Comparison of ENCODE assay signal across 5 worm cellular contexts in genomic region chrV:14366487-14366962, ce11.
TF ChIP-seq lines count a peak whose summit lies in the region.

No protein-coding gene starts in this region.

TF ChIP-seq in whole organism, L1 larva, 84 proteins besides CTCF, POLR2A, EP300 and RAD21 (continued from another document):
- TF ChIP-seq unc-86 (tag; optimal IDR thresholded peaks at IDR 0.05; lab: Kevin White, UChicago) (no peak), vab-15 (tag; optimal IDR thresholded peaks at IDR 0.05; lab: Kevin White, UChicago) (no peak), ztf-4 (tag; optimal IDR thresholded peaks at IDR 0.05; lab: Kevin White, UChicago) (no peak), fkh-8 (tag; optimal IDR thresholded peaks at IDR 0.05; lab: Kevin White, UChicago) (peak; percentile 7), nhr-20 (tag; optimal IDR thresholded peaks at IDR 0.05; lab: Kevin White, UChicago) (no peak), rnt-1 (tag; optimal IDR thresholded peaks at IDR 0.05; lab: Kevin White, UChicago) (no peak), ama-1 (optimal IDR thresholded peaks at IDR 0.05; lab: Kevin White, UChicago) (no peak), C04F5.9 (tag; optimal IDR thresholded peaks at IDR 0.05; lab: Kevin White, UChicago) (no peak), nhr-71 (tag; optimal IDR thresholded peaks at IDR 0.05; lab: Kevin White, UChicago) (no peak), ztf-11 (tag; optimal IDR thresholded peaks at IDR 0.05; lab: Kevin White, UChicago) (no peak), nhr-47 (tag; optimal IDR thresholded peaks at IDR 0.05; lab: Kevin White, UChicago) (peak; percentile 31), egl-13 (tag; optimal IDR thresholded peaks at IDR 0.05; lab: Kevin White, UChicago) (no peak), lir-3 (tag; optimal IDR thresholded peaks at IDR 0.05; lab: Kevin White, UChicago; ENCODE audit: poor library complexity) (no peak), sox-4 (tag; optimal IDR thresholded peaks at IDR 0.05; lab: Kevin White, UChicago) (no peak), alr-1 (tag; optimal IDR thresholded peaks at IDR 0.05; lab: Kevin White, UChicago; ENCODE audit: borderline replicate concordance) (no peak), pax-3 (tag; optimal IDR thresholded peaks at IDR 0.05; lab: Kevin White, UChicago) (peak; percentile 41)

TF ChIP-seq in whole organism, L2 larva, 48 proteins besides CTCF, POLR2A, EP300 and RAD21 (continued from another document and continues in another):
- TF ChIP-seq lin-11 (tag; optimal IDR thresholded peaks at IDR 0.05; lab: Kevin White, UChicago) (peak; percentile 33), lin-39 (tag; optimal IDR thresholded peaks at IDR 0.05; lab: Kevin White, UChicago) (no peak), unc-62 (GFP tag; optimal IDR thresholded peaks at IDR 0.05; lab: Kevin White, UChicago) (peak; percentile 72), ztf-11 (tag; optimal IDR thresholded peaks at IDR 0.05; lab: Kevin White, UChicago) (no peak), nhr-6 (tag; optimal IDR thresholded peaks at IDR 0.05; lab: Kevin White, UChicago) (no peak), nhr-10 (tag; optimal IDR thresholded peaks at IDR 0.05; lab: Kevin White, UChicago) (no peak), lin-13 (GFP tag; optimal IDR thresholded peaks at IDR 0.05; lab: Kevin White, UChicago) (peak; percentile 57), fos-1 (tag; optimal IDR thresholded peaks at IDR 0.05; lab: Kevin White, UChicago) (peak; percentile 76), Y55F3AM.14 (GFP tag; optimal IDR thresholded peaks at IDR 0.05; lab: Kevin White, UChicago) (peak; percentile 87), nhr-25 (tag; optimal IDR thresholded peaks at IDR 0.05; lab: Kevin White, UChicago) (no peak), unc-39 (tag; optimal IDR thresholded peaks at IDR 0.05; lab: Kevin White, UChicago) (no peak), nhr-77 (tag; optimal IDR thresholded peaks at IDR 0.05; lab: Kevin White, UChicago) (peak; percentile 58), mdl-1 (tag; optimal IDR thresholded peaks at IDR 0.05; lab: Kevin White, UChicago) (peak; percentile 39 to 59), mab-5 (tag; optimal IDR thresholded peaks at IDR 0.05; lab: Kevin White, UChicago) (no peak), ceh-82 (tag; optimal IDR thresholded peaks at IDR 0.05; lab: Kevin White, UChicago) (peak; percentile 34), F13H6.1 (tag; optimal IDR thresholded peaks at IDR 0.05; lab: Kevin White, UChicago) (peak; percentile 86), sem-4 (tag; optimal IDR thresholded peaks at IDR 0.05; lab: Kevin White, UChicago) (peak; percentile 69), nhr-23 (tag; optimal IDR thresholded peaks at IDR 0.05; lab: Kevin White, UChicago) (no peak), nhr-12 (tag; optimal IDR thresholded peaks at IDR 0.05; lab: Kevin White, UChicago) (no peak), nhr-11 (tag; optimal IDR thresholded peaks at IDR 0.05; lab: Kevin White, UChicago) (no peak), skn-1 (tag; optimal IDR thresholded peaks at IDR 0.05; lab: Kevin White, UChicago) (no peak), nhr-21 (tag; optimal IDR thresholded peaks at IDR 0.05; lab: Kevin White, UChicago) (peak; percentile 85), zag-1 (tag; optimal IDR thresholded peaks at IDR 0.05; lab: Kevin White, UChicago) (peak; percentile 82), C34F6.9 (tag; optimal IDR thresholded peaks at IDR 0.05; lab: Kevin White, UChicago) (peak; percentile 52), ceh-16 (tag; optimal IDR thresholded peaks at IDR 0.05; lab: Kevin White, UChicago) (no peak), egl-27 (tag; optimal IDR thresholded peaks at IDR 0.05; lab: Kevin White, UChicago) (peak; percentile 55), lsy-2 (tag; optimal IDR thresholded peaks at IDR 0.05; lab: Kevin White, UChicago) (peak in 1 of 2 experiments; percentile 78), crh-2 (tag; optimal IDR thresholded peaks at IDR 0.05; lab: Kevin White, UChicago) (peak; percentile 44), mbf-1 (tag; optimal IDR thresholded peaks at IDR 0.05; lab: Kevin White, UChicago) (no peak), nhr-237 (tag; optimal IDR thresholded peaks at IDR 0.05; lab: Kevin White, UChicago) (no peak), aly-2 (tag; optimal IDR thresholded peaks at IDR 0.05; lab: Kevin White, UChicago) (no peak)

TF ChIP-seq in whole organism, L3 larva, 47 proteins besides CTCF, POLR2A, EP300 and RAD21 (continued from another document):
- TF ChIP-seq fkh-2 (tag; optimal IDR thresholded peaks at IDR 0.05; lab: Kevin White, UChicago) (peak; percentile 63), pqm-1 (tag; optimal IDR thresholded peaks at IDR 0.05; lab: Kevin White, UChicago) (peak; percentile 39), nhr-25 (tag; optimal IDR thresholded peaks at IDR 0.05; lab: Kevin White, UChicago) (peak; percentile 77), lin-39 (tag; optimal IDR thresholded peaks at IDR 0.05; lab: Kevin White, UChicago) (peak; percentile 82), skn-1 (tag; optimal IDR thresholded peaks at IDR 0.05; lab: Kevin White, UChicago) (peak; percentile 63), tbx-2 (tag; optimal IDR thresholded peaks at IDR 0.05; lab: Kevin White, UChicago) (peak; percentile 88), elt-1 (tag; optimal IDR thresholded peaks at IDR 0.05; lab: Kevin White, UChicago) (peak; percentile 22), ceh-28 (tag; optimal IDR thresholded peaks at IDR 0.05; lab: Kevin White, UChicago) (peak; percentile 72), jun-1 (tag; optimal IDR thresholded peaks at IDR 0.05; lab: Kevin White, UChicago) (peak; percentile 15), fos-1 (tag; optimal IDR thresholded peaks at IDR 0.05; lab: Kevin White, UChicago) (peak; percentile 82), nhr-23 (tag; optimal IDR thresholded peaks at IDR 0.05; lab: Kevin White, UChicago) (peak; percentile 90), nfya-1 (tag; optimal IDR thresholded peaks at IDR 0.05; lab: Kevin White, UChicago; ENCODE audit: insufficient read depth) (peak; percentile 95), ztf-11 (tag; optimal IDR thresholded peaks at IDR 0.05; lab: Kevin White, UChicago) (peak; percentile 38), nhr-12 (tag; optimal IDR thresholded peaks at IDR 0.05; lab: Kevin White, UChicago) (no peak), nhr-76 (tag; optimal IDR thresholded peaks at IDR 0.05; lab: Kevin White, UChicago) (no peak), nhr-11 (tag; optimal IDR thresholded peaks at IDR 0.05; lab: Kevin White, UChicago) (no peak), ceh-16 (tag; optimal IDR thresholded peaks at IDR 0.05; lab: Kevin White, UChicago) (no peak), daf-12 (tag; optimal IDR thresholded peaks at IDR 0.05; lab: Kevin White, UChicago) (peak; percentile 99), ceh-82 (tag; optimal IDR thresholded peaks at IDR 0.05; lab: Kevin White, UChicago) (peak; percentile 72), aly-2 (tag; optimal IDR thresholded peaks at IDR 0.05; lab: Kevin White, UChicago) (no peak)

TF ChIP-seq in whole organism, L4 larva, 104 proteins besides CTCF, POLR2A, EP300 and RAD21 (continued from another document and continues in another):
- no peak for TF ChIP-seq unc-39 (tag; optimal IDR thresholded peaks at IDR 0.05; lab: Kevin White, UChicago)
- TF ChIP-seq lim-7 (GFP tag; IDR thresholded peaks at IDR 0.05; lab: Robert Waterston, UW): no peak
- peak; percentile 44 for TF ChIP-seq dpl-1 (GFP tag; optimal IDR thresholded peaks at IDR 0.05; lab: Kevin White, UChicago)
- TF ChIP-seq spr-1 (tag; optimal IDR thresholded peaks at IDR 0.05; lab: Kevin White, UChicago): peak; percentile 70
- no peak for TF ChIP-seq dmd-9 (GFP tag; IDR thresholded peaks at IDR 0.05; lab: Robert Waterston, UW)
- peak; percentile 96 for TF ChIP-seq aha-1 (tag; lab: Kevin White, UChicago)
- no peak for TF ChIP-seq fos-1 (tag; optimal IDR thresholded peaks at IDR 0.05; lab: Kevin White, UChicago)
- peak; percentile 27 for TF ChIP-seq duxl-1 (tag; optimal IDR thresholded peaks at IDR 0.05; lab: Kevin White, UChicago; ENCODE audit: poor library complexity)
- peak; percentile 45 for TF ChIP-seq lir-3 (tag; optimal IDR thresholded peaks at IDR 0.05; lab: Kevin White, UChicago)
- no peak for TF ChIP-seq unc-130 (GFP tag; optimal IDR thresholded peaks at IDR 0.05; lab: Kevin White, UChicago)
- TF ChIP-seq F10B5.3 (tag; optimal IDR thresholded peaks at IDR 0.05; lab: Kevin White, UChicago): peak; percentile 25
- peak; percentile 81 for TF ChIP-seq dve-1 (tag; optimal IDR thresholded peaks at IDR 0.05; lab: Kevin White, UChicago; ENCODE audit: insufficient read depth)
- no peak for TF ChIP-seq zag-1 (tag; optimal IDR thresholded peaks at IDR 0.05; lab: Kevin White, UChicago)
- no peak for TF ChIP-seq lin-29 (GFP tag; IDR thresholded peaks at IDR 0.05; lab: Robert Waterston, UW)
- no peak for TF ChIP-seq cey-2 (tag; optimal IDR thresholded peaks at IDR 0.05; lab: Kevin White, UChicago; ENCODE audit: borderline replicate concordance, insufficient read depth)
- peak; percentile 44 to 58 for TF ChIP-seq daf-16 (GFP tag; optimal IDR thresholded peaks at IDR 0.05; lab: Kevin White, UChicago)
- TF ChIP-seq daf-16 (tag; optimal IDR thresholded peaks at IDR 0.05; lab: Kevin White, UChicago): peak; percentile 69
- no peak for TF ChIP-seq gei-8 (GFP tag; optimal IDR thresholded peaks at IDR 0.05; lab: Kevin White, UChicago)
- no peak for TF ChIP-seq lin-1 (GFP tag; IDR thresholded peaks at IDR 0.05; lab: Robert Waterston, UW)
- no peak for TF ChIP-seq Y75B8A.6 (GFP tag; IDR thresholded peaks at IDR 0.05; lab: Robert Waterston, UW)
- TF ChIP-seq nhr-42 (GFP tag; IDR thresholded peaks at IDR 0.05; lab: Robert Waterston, UW): 0 out of 2 replicates have a peak, but pooled peaks have one; percentile 56
- peak; percentile 63 for TF ChIP-seq nhr-102 (tag; optimal IDR thresholded peaks at IDR 0.05; lab: Kevin White, UChicago)
- TF ChIP-seq F49E8.2 (tag; optimal IDR thresholded peaks at IDR 0.05; lab: Kevin White, UChicago; ENCODE audit: borderline replicate concordance): no peak
- TF ChIP-seq snpc-4 (tag; optimal IDR thresholded peaks at IDR 0.05; lab: Kevin White, UChicago): no peak
- peak; percentile 46 for TF ChIP-seq daf-12 (tag; optimal IDR thresholded peaks at IDR 0.05; lab: Kevin White, UChicago)
- no peak for TF ChIP-seq skn-1 (tag; optimal IDR thresholded peaks at IDR 0.05; lab: Kevin White, UChicago)
- no peak for TF ChIP-seq zip-11 (GFP tag; IDR thresholded peaks at IDR 0.05; lab: Robert Waterston, UW)
- TF ChIP-seq mxl-3 (GFP tag; optimal IDR thresholded peaks at IDR 0.05; lab: Kevin White, UChicago): peak; percentile 76
- no peak for TF ChIP-seq nhr-111 (GFP tag; optimal IDR thresholded peaks at IDR 0.05; lab: Kevin White, UChicago)
- no peak for TF ChIP-seq ztf-11 (tag; optimal IDR thresholded peaks at IDR 0.05; lab: Kevin White, UChicago)
- peak in 1 of 2 experiments; percentile 82 for TF ChIP-seq hif-1 (tag; optimal IDR thresholded peaks at IDR 0.05; lab: Kevin White, UChicago)
- no peak for TF ChIP-seq R02D3.7 (tag; optimal IDR thresholded peaks at IDR 0.05; lab: Kevin White, UChicago)
- TF ChIP-seq nhr-77 (tag; optimal IDR thresholded peaks at IDR 0.05; lab: Kevin White, UChicago): no peak
- peak; percentile 100 for TF ChIP-seq set-16 (GFP tag; IDR thresholded peaks at IDR 0.05; lab: Robert Waterston, UW)
- TF ChIP-seq pqm-1 (tag; optimal IDR thresholded peaks at IDR 0.05; lab: Kevin White, UChicago): no peak
- TF ChIP-seq pha-4 (GFP tag; IDR thresholded peaks at IDR 0.05; lab: Robert Waterston, UW): peak; percentile 74; the same call in 1 of the 2 replicates
- TF ChIP-seq pha-4 (tag; optimal IDR thresholded peaks at IDR 0.05; lab: Kevin White, UChicago): no peak
- TF ChIP-seq dmd-6 (GFP tag; IDR thresholded peaks at IDR 0.05; lab: Robert Waterston, UW): peak; percentile 55

TF ChIP-seq in whole organism, young adult, 124 proteins besides CTCF, POLR2A, EP300 and RAD21 (continued from another document):
- TF ChIP-seq gei-17 (GFP tag; optimal IDR thresholded peaks at IDR 0.05; lab: Kevin White, UChicago) (peak; percentile 40), ZK185.1 (tag; optimal IDR thresholded peaks at IDR 0.05; lab: Kevin White, UChicago; ENCODE audit: poor library complexity, severe bottlenecking) (no peak), mcd-1 (GFP tag; IDR thresholded peaks at IDR 0.05; lab: Robert Waterston, UW) (peak; percentile 60), hmg-20 (GFP tag; IDR thresholded peaks at IDR 0.05; lab: Robert Waterston, UW) (0 out of 2 replicates have a peak, but pooled peaks have one; percentile 34), ceh-79 (tag; optimal IDR thresholded peaks at IDR 0.05; lab: Kevin White, UChicago) (no peak), zfh-2 (GFP tag; conservative IDR thresholded peaks at IDR 0.05; lab: Robert Waterston, UW) (peak; percentile 99), ccch-3 (GFP tag; optimal IDR thresholded peaks at IDR 0.05; lab: Kevin White, UChicago) (no peak)
TF ChIP-seq in whole organism, young adult: peak in this region for 22.
